Worm (Caenorhabditis elegans) whole organism, mixed stage, embryonic: ENCODE results near the gene K03B4.8.

Experiments
- drap-1 ChIP-seq: fragments of 200-800 bp; sonication (Bioruptor generic); optimal IDR thresholded peaks from 3 replicates; lab custom pipeline; 2018; ENCODE audit warnings: mild to moderate bottlenecking, missing genetic modification characterization, missing compliant biosample characterization
- elt-3 ChIP-seq: fragments of 150-350 bp; optimal IDR thresholded peaks from 2 replicates; lab custom pipeline; 2014; ENCODE audit warnings: missing biosample characterization, missing genetic modification characterization
- ham-2 ChIP-seq: fragments of 200-800 bp; sonication (Bioruptor generic); optimal IDR thresholded peaks from 2 replicates; lab custom pipeline; 2018; ENCODE audit warnings: mild to moderate bottlenecking, missing genetic modification characterization, missing compliant biosample characterization
- lin-32 ChIP-seq: fragments of 200-800 bp; sonication (Bioruptor generic); optimal IDR thresholded peaks from 2 replicates; lab custom pipeline; 2018; ENCODE audit warnings: mild to moderate bottlenecking, missing genetic modification characterization, missing compliant biosample characterization
- nhr-76 ChIP-seq: sonication (generic microtip); optimal IDR thresholded peaks from 2 replicates; lab custom pipeline; 2017; ENCODE audit warnings: missing biosample characterization, missing genetic modification characterization

DNA sequence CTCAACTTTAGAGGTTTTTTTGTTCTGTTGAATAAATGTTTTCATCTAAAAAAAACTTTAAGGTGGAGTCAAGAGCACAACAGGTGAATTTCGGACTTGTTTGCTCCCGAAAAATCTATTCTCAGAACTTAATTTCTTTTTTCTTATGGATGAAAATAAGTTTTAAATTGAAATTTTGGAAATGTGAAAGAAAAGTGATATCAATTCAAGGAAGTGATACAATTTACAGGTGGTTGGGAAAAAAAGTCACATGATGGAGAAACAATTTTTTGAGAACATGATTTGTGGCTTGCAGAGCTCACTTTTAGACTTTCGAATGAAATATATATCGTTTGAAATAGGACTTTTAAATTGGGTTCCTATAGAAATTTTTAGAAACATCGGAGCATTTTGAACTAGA, 33.2 kb upstream of the K03B4.8 start:
- TF ChIP-seq lin-32 (GFP tag; lab: Kevin White, UChicago) (no peak), drap-1 (GFP tag; lab: Kevin White, UChicago) (no peak), elt-3 (tag; lab: Kevin White, UChicago) (no peak), nhr-76 (no peak), ham-2 (no peak)
